Fruit fly (Drosophila melanogaster) whole organism, embryonic: Measurements from ENCODE around the gene CG13654.

Source experiments
- CG10209 ChIP-seq: fragments of 200-800 bp; sonication (Bioruptor generic); optimal IDR thresholded peaks from 3 replicates; lab custom pipeline; 2017; ENCODE audit warnings: missing biosample characterization, mild to moderate bottlenecking, missing genetic modification characterization, missing genetic modification reagents
- CG10565 ChIP-seq: fragments of 200-800 bp; sonication (Bioruptor generic); optimal IDR thresholded peaks from 3 replicates; lab custom pipeline; 2016; ENCODE audit warnings: missing biosample characterization, mild to moderate bottlenecking, missing genetic modification characterization
- CG11093 ChIP-seq: fragments of 200-800 bp; sonication (Bioruptor generic); IDR thresholded peaks from 3 replicates; pipeline ENCODE4 v1.3.6; 2022; ENCODE audit warnings: missing biosample characterization, missing genetic modification characterization
- CG11398 ChIP-seq: fragments of 200-800 bp; sonication (Bioruptor generic); optimal IDR thresholded peaks from 2 replicates; lab custom pipeline; 2016; ENCODE audit warnings: missing biosample characterization, missing genetic modification characterization
- CG11695 ChIP-seq: fragments of 200-800 bp; sonication (Bioruptor generic); IDR thresholded peaks from 3 replicates; pipeline ENCODE4 v1.3.6; 2022; ENCODE audit warnings: missing biosample characterization, missing genetic modification characterization
- CG12071 ChIP-seq: fragments of 200-800 bp; sonication (Bioruptor generic); optimal IDR thresholded peaks from 3 replicates; lab custom pipeline; 2018; ENCODE audit warnings: missing biosample characterization, mild to moderate bottlenecking, missing genetic modification characterization
- CG12659 ChIP-seq: fragments of 200-800 bp; sonication (Bioruptor generic); optimal IDR thresholded peaks from 3 replicates; lab custom pipeline; 2017; ENCODE audit warnings: mild to moderate bottlenecking, missing biosample characterization, missing genetic modification reagents, missing genetic modification characterization
- CG14050 ChIP-seq: fragments of 200-800 bp; sonication (Bioruptor generic); IDR thresholded peaks from 3 replicates; pipeline ENCODE4 v1.3.6; 2022; ENCODE audit warnings: missing biosample characterization, missing genetic modification characterization
- CG14667 ChIP-seq: fragments of 200-800 bp; sonication (Bioruptor generic); IDR thresholded peaks from 2 replicates; pipeline ENCODE4 v1.3.6; 2022; ENCODE audit warnings: missing biosample characterization, missing genetic modification characterization
- CG1602 ChIP-seq: fragments of 200-800 bp; sonication (Bioruptor generic); optimal IDR thresholded peaks from 3 replicates; lab custom pipeline; 2016; ENCODE audit warnings: missing biosample characterization, missing genetic modification characterization
- CG16815 ChIP-seq: fragments of 200-800 bp; sonication (Bioruptor generic); optimal IDR thresholded peaks from 3 replicates; lab custom pipeline; 2017; ENCODE audit warnings: missing biosample characterization, mild to moderate bottlenecking, missing genetic modification characterization
- CG17361 ChIP-seq: fragments of 200-800 bp; sonication (Bioruptor generic); IDR thresholded peaks from 3 replicates; pipeline ENCODE4 v1.3.6; 2022; ENCODE audit warnings: missing biosample characterization, missing genetic modification characterization
- CG17385 ChIP-seq: fragments of 200-800 bp; sonication (Bioruptor generic); optimal IDR thresholded peaks from 3 replicates; lab custom pipeline; 2018; ENCODE audit warnings: missing biosample characterization, mild to moderate bottlenecking, missing genetic modification characterization
- CG31365 ChIP-seq: fragments of 200-800 bp; sonication (Bioruptor generic); optimal IDR thresholded peaks from 2 replicates; lab custom pipeline; 2018; ENCODE audit warnings: missing biosample characterization, mild to moderate bottlenecking, missing genetic modification characterization
- CG4404 ChIP-seq: fragments of 200-800 bp; sonication (Bioruptor generic); IDR thresholded peaks from 2 replicates; pipeline ENCODE4 v1.3.6; 2022; ENCODE audit warnings: missing biosample characterization, missing genetic modification characterization
- CG6765 ChIP-seq: fragments of 200-800 bp; sonication (Bioruptor generic); optimal IDR thresholded peaks from 3 replicates; lab custom pipeline; 2017; ENCODE audit warnings: missing biosample characterization, mild to moderate bottlenecking, missing genetic modification characterization
- CG7839 ChIP-seq: fragments of 200-800 bp; sonication (Bioruptor generic); optimal IDR thresholded peaks from 3 replicates; lab custom pipeline; 2018; ENCODE audit warnings: missing biosample characterization, mild to moderate bottlenecking, missing genetic modification characterization, moderate library complexity
- CG9817 ChIP-seq: fragments of 200-800 bp; sonication (Bioruptor generic); optimal IDR thresholded peaks from 2 replicates; lab custom pipeline; 2018; ENCODE audit warnings: missing biosample characterization, mild to moderate bottlenecking, missing genetic modification characterization, moderate library complexity
- Dad ChIP-seq: fragments of 200-800 bp; sonication (Bioruptor generic); optimal IDR thresholded peaks from 3 replicates; lab custom pipeline; 2016; ENCODE audit warnings: missing biosample characterization, missing genetic modification characterization
- Dfd ChIP-seq, 2 experiments: fragments of >200 bp; optimal IDR thresholded peaks; 2 replicates each; lab custom pipeline; 2017; ENCODE audit warnings: missing biosample characterization in 2 of 2, missing genetic modification characterization in 2 of 2
- Dip2 ChIP-seq: fragments of 200-800 bp; sonication (Bioruptor generic); IDR thresholded peaks from 2 replicates; pipeline ENCODE4 v1.3.6; 2022; ENCODE audit warnings: missing biosample characterization, missing genetic modification characterization
- Dref ChIP-seq: fragments of 200-800 bp; sonication (Bioruptor generic); IDR thresholded peaks from 2 replicates; pipeline ENCODE4 v1.3.6; 2022; ENCODE audit warnings: missing biosample characterization, missing genetic modification characterization
- ERR ChIP-seq: fragments of 200-800 bp; sonication (Bioruptor generic); optimal IDR thresholded peaks from 2 replicates; lab custom pipeline; 2016; ENCODE audit warnings: missing biosample characterization, missing genetic modification characterization
- Elba2 ChIP-seq: fragments of 200-800 bp; sonication (Bioruptor generic); optimal IDR thresholded peaks from 3 replicates; lab custom pipeline; 2016; ENCODE audit warnings: missing biosample characterization, missing genetic modification characterization
- Fer1 ChIP-seq: fragments of 200-800 bp; sonication (Bioruptor generic); optimal IDR thresholded peaks from 2 replicates; lab custom pipeline; 2017; ENCODE audit warnings: missing biosample characterization, mild to moderate bottlenecking, missing genetic modification characterization
- Gug ChIP-seq: fragments of 200-800 bp; sonication (Bioruptor generic); IDR thresholded peaks from 4 replicates; pipeline ENCODE4 v1.3.6; 2022; ENCODE audit warnings: missing biosample characterization, missing genetic modification characterization
- Jarid2 ChIP-seq: fragments of 200-800 bp; sonication (Bioruptor generic); optimal IDR thresholded peaks from 3 replicates; lab custom pipeline; 2017; ENCODE audit warnings: mild to moderate bottlenecking, missing biosample characterization, missing genetic modification reagents, missing genetic modification characterization
- Med ChIP-seq: fragments of 200-800 bp; sonication (Bioruptor generic); peaks from one replicate; lab custom pipeline; 2016; ENCODE audit warnings: missing biosample characterization, missing genetic modification characterization, mild to moderate bottlenecking, inconsistent platforms, moderate library complexity
- NFAT ChIP-seq: fragments of 200-800 bp; sonication (Bioruptor generic); IDR thresholded peaks from 2 replicates; pipeline ENCODE4 v1.3.6; 2022; ENCODE audit warnings: missing biosample characterization, missing genetic modification characterization
- NK7.1 ChIP-seq: fragments of 200-800 bp; sonication (Bioruptor generic); optimal IDR thresholded peaks from 3 replicates; lab custom pipeline; 2016; ENCODE audit warnings: missing biosample characterization, missing genetic modification characterization
- Opbp ChIP-seq: fragments of 200-800 bp; sonication (Bioruptor generic); IDR thresholded peaks from 3 replicates; pipeline ENCODE4 v1.3.6; 2022; ENCODE audit warnings: missing biosample characterization, missing genetic modification characterization; ENCODE audit not compliant: partially characterized antibody
- Sry-δ ChIP-seq: fragments of 200-800 bp; sonication (Bioruptor generic); optimal IDR thresholded peaks from 2 replicates; lab custom pipeline; 2016; ENCODE audit warnings: missing biosample characterization, missing genetic modification characterization
- ac ChIP-seq: fragments of 200-800 bp; sonication (Bioruptor generic); optimal IDR thresholded peaks from 3 replicates; lab custom pipeline; 2017; ENCODE audit warnings: missing biosample characterization, mild to moderate bottlenecking, missing genetic modification characterization
- ase ChIP-seq: fragments of 200-800 bp; sonication (Bioruptor generic); IDR thresholded peaks from 3 replicates; pipeline ENCODE4 v1.3.6; 2022; ENCODE audit warnings: missing biosample characterization, missing genetic modification characterization
- chif ChIP-seq, 2 experiments: fragments of 200-800 bp; sonication (Bioruptor generic); optimal IDR thresholded peaks; 3 replicates each; lab custom pipeline; 2016; ENCODE audit warnings: missing biosample characterization in 2 of 2, missing genetic modification characterization in 2 of 2
- exex ChIP-seq: fragments of 200-800 bp; sonication (Bioruptor generic); optimal IDR thresholded peaks from 4 replicates; lab custom pipeline; 2018; ENCODE audit warnings: missing biosample characterization, mild to moderate bottlenecking, missing genetic modification characterization, moderate library complexity
- gt ChIP-seq: fragments of 200-800 bp; sonication (Bioruptor generic); IDR thresholded peaks from 2 replicates; pipeline ENCODE4 v1.3.6; 2022; ENCODE audit warnings: missing biosample characterization, missing genetic modification characterization
- h ChIP-seq: fragments of >200 bp; optimal IDR thresholded peaks from 2 replicates; lab custom pipeline; 2017
- ind ChIP-seq: fragments of 200-800 bp; sonication (Bioruptor generic); optimal IDR thresholded peaks from 3 replicates; lab custom pipeline; 2016; ENCODE audit warnings: missing biosample characterization, missing genetic modification characterization
- inv ChIP-seq: fragments of 200-800 bp; sonication (Bioruptor generic); IDR thresholded peaks from 2 replicates; pipeline ENCODE4 v1.3.6; 2022; ENCODE audit warnings: missing biosample characterization, missing genetic modification characterization; ENCODE audit not compliant: partially characterized antibody
- jing ChIP-seq: fragments of 200-800 bp; sonication (Bioruptor generic); optimal IDR thresholded peaks from 2 replicates; lab custom pipeline; 2018; ENCODE audit warnings: missing biosample characterization, mild to moderate bottlenecking, missing genetic modification characterization
- jumu ChIP-seq: fragments of 200-800 bp; sonication (Bioruptor generic); optimal IDR thresholded peaks from 3 replicates; lab custom pipeline; 2016; ENCODE audit warnings: missing biosample characterization, missing genetic modification characterization
- lab ChIP-seq: fragments of 200-800 bp; sonication (Bioruptor generic); optimal IDR thresholded peaks from 3 replicates; lab custom pipeline; 2017; ENCODE audit warnings: missing biosample characterization, missing genetic modification characterization, mild to moderate bottlenecking, moderate library complexity, missing genetic modification reagents
- pho ChIP-seq: fragments of 200-800 bp; sonication (Bioruptor generic); optimal IDR thresholded peaks from 2 replicates; lab custom pipeline; 2016; ENCODE audit warnings: missing biosample characterization, missing genetic modification characterization
- sd ChIP-seq: fragments of 200-800 bp; sonication (Bioruptor generic); optimal IDR thresholded peaks from 3 replicates; lab custom pipeline; 2018; ENCODE audit warnings: missing biosample characterization, mild to moderate bottlenecking, missing genetic modification characterization, moderate library complexity
- sima ChIP-seq: fragments of 200-800 bp; sonication (Bioruptor generic); optimal IDR thresholded peaks from 2 replicates; lab custom pipeline; 2016; ENCODE audit warnings: missing biosample characterization, missing genetic modification characterization
- sob ChIP-seq: fragments of 200-800 bp; sonication (Bioruptor generic); IDR thresholded peaks from 2 replicates; pipeline ENCODE4 v1.3.6; 2022; ENCODE audit warnings: missing biosample characterization, missing genetic modification characterization
- stc ChIP-seq: fragments of 200-800 bp; sonication (Bioruptor generic); IDR thresholded peaks from 2 replicates; pipeline ENCODE4 v1.3.6; 2022; ENCODE audit warnings: missing biosample characterization, missing genetic modification characterization
- sug ChIP-seq: fragments of 200-800 bp; optimal IDR thresholded peaks from 2 replicates; lab custom pipeline; 2019; ENCODE audit warnings: missing biosample characterization, mild to moderate bottlenecking, missing genetic modification characterization, moderate library complexity
- tgo ChIP-seq: fragments of 200-800 bp; sonication (Bioruptor generic); IDR thresholded peaks from 3 replicates; pipeline ENCODE4 v1.3.6; 2022; ENCODE audit warnings: missing biosample characterization, missing genetic modification characterization
- z ChIP-seq: fragments of 200-800 bp; sonication (Bioruptor generic); IDR thresholded peaks from 3 replicates; pipeline ENCODE4 v1.3.6; 2022; ENCODE audit warnings: missing biosample characterization, missing genetic modification characterization
- zen ChIP-seq: fragments of 200-800 bp; sonication (Bioruptor generic); optimal IDR thresholded peaks from 3 replicates; lab custom pipeline; 2018; ENCODE audit warnings: missing biosample characterization, mild to moderate bottlenecking, missing genetic modification characterization, moderate library complexity

The CG13654 gene

dm6 chr3R:25262322-25262761 is 62.7 kb downstream of the CG13654 start, which contains the start of the genes Kdsr and CG11858 (continued):
- TF ChIP-seq Dad (peak; percentile 60), CG12659 (GFP tag; lab: Kevin White, UChicago) (peak; percentile 66), CG4404 (GFP tag; lab: Robert Waterston, UW) (peak; percentile 47; the same call in 1 of the 2 replicates), CG7839 (peak; percentile 64), CG12071 (GFP tag; lab: Kevin White, UChicago) (no peak), CG31365 (tag; lab: Kevin White, UChicago) (no peak), h (lab: Kevin White, UChicago) (no peak), CG11398 (GFP tag; lab: Kevin White, UChicago) (no peak), CG6765 (GFP tag; lab: Kevin White, UChicago) (no peak), exex (peak; percentile 63), CG11695 (no peak), Dref (GFP tag; lab: Robert Waterston, UW) (peak; percentile 51), pho (GFP tag; lab: Kevin White, UChicago) (peak; percentile 57), NK7.1 (no peak), CG14667 (GFP tag; lab: Robert Waterston, UW) (peak; percentile 50; the same call in 1 of the 2 replicates), CG17361 (GFP tag; lab: Robert Waterston, UW) (no peak; the same call in 2 of the 3 replicates), lab (GFP tag; lab: Kevin White, UChicago) (no peak), Sry-δ (peak; percentile 58), Fer1 (peak; percentile 77), Opbp (GFP tag; lab: Robert Waterston, UW) (no peak), CG14050 (GFP tag; lab: Robert Waterston, UW) (peak; percentile 52), jumu (GFP tag; lab: Kevin White, UChicago) (peak; percentile 44), Gug (GFP tag; lab: Robert Waterston, UW) (no peak), sug (peak; percentile 70), z (GFP tag; lab: Robert Waterston, UW) (0 out of 3 replicates have a peak, but pooled peaks have one; percentile 29), sob (GFP tag; lab: Robert Waterston, UW) (peak; percentile 72), gt (GFP tag; lab: Robert Waterston, UW) (no peak), NFAT (GFP tag; lab: Robert Waterston, UW) (peak; percentile 39; the same call in 1 of the 2 replicates), ac (GFP tag; lab: Kevin White, UChicago) (no peak), sima (GFP tag; lab: Kevin White, UChicago) (no peak), Dfd (GFP tag; optimal IDR thresholded peaks at IDR 0.05; lab: Kevin White, UChicago) (no peak), ind (GFP tag; lab: Kevin White, UChicago) (peak; percentile 66), ERR (GFP tag; lab: Kevin White, UChicago) (no peak), CG11093 (GFP tag; lab: Robert Waterston, UW) (peak; percentile 53; the same call in 1 of the 3 replicates), CG16815 (peak; percentile 13), chif (GFP tag; optimal IDR thresholded peaks at IDR 0.05; lab: Kevin White, UChicago) (peak; percentile 49 to 56), Jarid2 (GFP tag; lab: Kevin White, UChicago) (no peak), CG10209 (GFP tag; lab: Kevin White, UChicago) (peak; percentile 38), zen (tag; lab: Kevin White, UChicago) (peak; percentile 51), CG1602 (peak; percentile 12), tgo (GFP tag; lab: Robert Waterston, UW) (peak; percentile 77), Dip2 (GFP tag; lab: Robert Waterston, UW) (no peak), Med (peak; percentile 95), jing (GFP tag; lab: Kevin White, UChicago) (no peak), ase (GFP tag; lab: Robert Waterston, UW) (peak; percentile 45; the same call in 1 of the 3 replicates), Elba2 (GFP tag; lab: Kevin White, UChicago) (no peak), CG9817 (peak; percentile 65), inv (GFP tag; lab: Robert Waterston, UW) (no peak), CG17385 (peak; percentile 29), sd (tag; lab: Kevin White, UChicago) (peak; percentile 27), stc (GFP tag; lab: Robert Waterston, UW) (0 out of 2 replicates have a peak, but pooled peaks have one; percentile 10), CG10565 (no peak)
